Fruit fly (Drosophila melanogaster): Measurements from ENCODE around the gene KFase.

KFase gene

dm6 chr2L:6500648-6501325 lies 12.2 kb upstream of the KFase start:
- TF ChIP-seq fd96Ca (GFP tag; IDR thresholded peaks at IDR 0.05) = no peak
- TF ChIP-seq CG34367 (tag; optimal IDR thresholded peaks at IDR 0.05) = no peak
- TF ChIP-seq CG9948 (tag; optimal IDR thresholded peaks at IDR 0.05) = no peak
- TF ChIP-seq rn (GFP tag; IDR thresholded peaks at IDR 0.05) = no peak
- TF ChIP-seq CG14655 (GFP tag; optimal IDR thresholded peaks at IDR 0.05) = no peak
- no peak for TF ChIP-seq CG12605 (GFP tag; IDR thresholded peaks at IDR 0.05)
- no peak for TF ChIP-seq CG8159 (tag; optimal IDR thresholded peaks at IDR 0.05)
- TF ChIP-seq Ets98B (GFP tag; IDR thresholded peaks at IDR 0.05) = no peak
- TF ChIP-seq CG15710 (tag; optimal IDR thresholded peaks at IDR 0.05) = no peak
- TF ChIP-seq CG4496 (GFP tag; IDR thresholded peaks at IDR 0.05) = no peak
- no peak for TF ChIP-seq CG10348 (GFP tag; IDR thresholded peaks at IDR 0.05)
- TF ChIP-seq EcR (GFP tag; optimal IDR thresholded peaks at IDR 0.05) = no peak

dm6 chr2L:6498448-6498847 lies 9.9 kb upstream of the KFase start, which contains the start of gene CG31637:
CG31637 (plus strand) TSS chr2L:6498647.
- peak; percentile 12; the same call in 1 of the 2 replicates for TF ChIP-seq CG12605 (GFP tag; IDR thresholded peaks at IDR 0.05)
- no peak for TF ChIP-seq fd96Ca (GFP tag; IDR thresholded peaks at IDR 0.05)
- peak; percentile 22 for TF ChIP-seq EcR (GFP tag; optimal IDR thresholded peaks at IDR 0.05)
- no peak for TF ChIP-seq gl (tag; optimal IDR thresholded peaks at IDR 0.05)
- peak; percentile 36 for TF ChIP-seq Ets98B (GFP tag; IDR thresholded peaks at IDR 0.05)

- no peak for TF ChIP-seq CG14655 (GFP tag; optimal IDR thresholded peaks at IDR 0.05)
- TF ChIP-seq D1 (tag; optimal IDR thresholded peaks at IDR 0.05) = no peak
- TF ChIP-seq CG12605 (GFP tag; IDR thresholded peaks at IDR 0.05) = no peak
- TF ChIP-seq Pif1A (GFP tag; optimal IDR thresholded peaks at IDR 0.05) = no peak
- no peak for TF ChIP-seq EcR (GFP tag; optimal IDR thresholded peaks at IDR 0.05)
- TF ChIP-seq CG10348 (GFP tag; IDR thresholded peaks at IDR 0.05) = no peak
These were observed 8.2 kb upstream of the KFase start, which contains the start of gene CG9550 for dm6 chr2L:6496753-6497152. CG9550 (plus strand) TSS chr2L:6497053.

dm6 chr2L:6494405-6494816 lies 5.9 kb upstream of the KFase start, which contains the start of gene CG9547:
CG9547 (minus strand) TSS chr2L:6494532.
- TF ChIP-seq CG12605 (GFP tag; IDR thresholded peaks at IDR 0.05) = peak; percentile 50
- 0 out of 3 replicates have a peak, but pooled peaks have one; percentile 24 for TF ChIP-seq CG4496 (GFP tag; IDR thresholded peaks at IDR 0.05)
- TF ChIP-seq CG14655 (GFP tag; optimal IDR thresholded peaks at IDR 0.05) = no peak
- peak; percentile 4 for TF ChIP-seq EcR (GFP tag; optimal IDR thresholded peaks at IDR 0.05)
- TF ChIP-seq Snoo (tag; optimal IDR thresholded peaks at IDR 0.05) = peak; percentile 30
- peak; percentile 65; the same call in 1 of the 2 replicates for TF ChIP-seq Ets98B (GFP tag; IDR thresholded peaks at IDR 0.05)
- no peak for TF ChIP-seq CG15710 (tag; optimal IDR thresholded peaks at IDR 0.05)

- TF ChIP-seq CG34367 (tag; optimal IDR thresholded peaks at IDR 0.05) (peak; percentile 71), CG14655 (GFP tag; optimal IDR thresholded peaks at IDR 0.05) (no peak), CG15710 (tag; optimal IDR thresholded peaks at IDR 0.05) (peak; percentile 94), CG13204 (GFP tag; optimal IDR thresholded peaks at IDR 0.05) (no peak), CG32121 (GFP tag; IDR thresholded peaks at IDR 0.05) (peak; percentile 96), Snoo (tag; optimal IDR thresholded peaks at IDR 0.05) (peak; percentile 84), CG4496 (GFP tag; IDR thresholded peaks at IDR 0.05) (peak; percentile 94), EcR (GFP tag; optimal IDR thresholded peaks at IDR 0.05) (peak; percentile 16), CG9948 (tag; optimal IDR thresholded peaks at IDR 0.05) (peak; percentile 93), CG17806 (tag; optimal IDR thresholded peaks at IDR 0.05) (peak; percentile 95), CG8301 (tag; optimal IDR thresholded peaks at IDR 0.05) (peak; percentile 85), rn (GFP tag; IDR thresholded peaks at IDR 0.05) (peak; percentile 94), fd96Ca (GFP tag; IDR thresholded peaks at IDR 0.05) (peak; percentile 93), CG12605 (GFP tag; IDR thresholded peaks at IDR 0.05) (no peak), Pif1A (GFP tag; optimal IDR thresholded peaks at IDR 0.05) (no peak), gl (tag; optimal IDR thresholded peaks at IDR 0.05) (peak; percentile 73), Pif1B (GFP tag; optimal IDR thresholded peaks at IDR 0.05) (no peak), Ets98B (GFP tag; IDR thresholded peaks at IDR 0.05) (peak; percentile 95), CG8159 (tag; optimal IDR thresholded peaks at IDR 0.05) (peak; percentile 92)
These were observed 2.3 kb upstream of the KFase start, which contains the start of the genes Phf5a and CG31638 for dm6 chr2L:6490783-6491249. Phf5a (minus strand) TSS chr2L:6490843. CG31638 (plus strand) TSS chr2L:6491061.

- TF ChIP-seq EcR (GFP tag; optimal IDR thresholded peaks at IDR 0.05) (no peak), Snoo (tag; optimal IDR thresholded peaks at IDR 0.05) (no peak), CG34367 (tag; optimal IDR thresholded peaks at IDR 0.05) (no peak), CG14655 (GFP tag; optimal IDR thresholded peaks at IDR 0.05) (no peak), Ets98B (GFP tag; IDR thresholded peaks at IDR 0.05) (peak; percentile 35), CG12605 (GFP tag; IDR thresholded peaks at IDR 0.05) (no peak), Pif1A (GFP tag; optimal IDR thresholded peaks at IDR 0.05) (no peak), CG15710 (tag; optimal IDR thresholded peaks at IDR 0.05) (no peak), CG32121 (GFP tag; IDR thresholded peaks at IDR 0.05) (0 out of 2 replicates have a peak, but pooled peaks have one; percentile 29), CG13204 (GFP tag; optimal IDR thresholded peaks at IDR 0.05) (no peak), CG8301 (tag; optimal IDR thresholded peaks at IDR 0.05) (no peak), rn (GFP tag; IDR thresholded peaks at IDR 0.05) (no peak), CG10348 (GFP tag; IDR thresholded peaks at IDR 0.05) (no peak), Pif1B (GFP tag; optimal IDR thresholded peaks at IDR 0.05) (no peak), CG17806 (tag; optimal IDR thresholded peaks at IDR 0.05) (no peak), CG8159 (tag; optimal IDR thresholded peaks at IDR 0.05) (no peak), CG4496 (GFP tag; IDR thresholded peaks at IDR 0.05) (0 out of 3 replicates have a peak, but pooled peaks have one; percentile 9), fd96Ca (GFP tag; IDR thresholded peaks at IDR 0.05) (0 out of 3 replicates have a peak, but pooled peaks have one; percentile 17), D1 (tag; optimal IDR thresholded peaks at IDR 0.05) (no peak), CG9948 (tag; optimal IDR thresholded peaks at IDR 0.05) (no peak)
These were observed 7.2 kb downstream of the KFase start for dm6 chr2L:6481310-6481738.
